Fruit fly (Drosophila melanogaster) whole organism, embryonic: ENCODE data around the gene Boh1.
A peak's percentile ranks its signal among the peaks of the same experiment; 100 is the strongest.

ENCODE experiments used
- ATbp ChIP-seq: fragments of 200-800 bp; sonication (Bioruptor generic); optimal IDR thresholded peaks from 2 replicates; lab custom pipeline; 2017; ENCODE audit warnings: missing biosample characterization, mild to moderate bottlenecking, missing genetic modification characterization, missing genetic modification reagents
- CG10565 ChIP-seq: fragments of 200-800 bp; sonication (Bioruptor generic); optimal IDR thresholded peaks from 3 replicates; lab custom pipeline; 2016; ENCODE audit warnings: missing biosample characterization, mild to moderate bottlenecking, missing genetic modification characterization
- CG12071 ChIP-seq: fragments of 200-800 bp; sonication (Bioruptor generic); optimal IDR thresholded peaks from 3 replicates; lab custom pipeline; 2018; ENCODE audit warnings: missing biosample characterization, mild to moderate bottlenecking, missing genetic modification characterization
- CG12659 ChIP-seq: fragments of 200-800 bp; sonication (Bioruptor generic); optimal IDR thresholded peaks from 3 replicates; lab custom pipeline; 2017; ENCODE audit warnings: mild to moderate bottlenecking, missing biosample characterization, missing genetic modification reagents, missing genetic modification characterization
- CG14965 ChIP-seq: fragments of 200-800 bp; sonication (Bioruptor generic); optimal IDR thresholded peaks from 2 replicates; lab custom pipeline; 2016; ENCODE audit warnings: missing biosample characterization, missing genetic modification characterization, borderline replicate concordance
- CG15479 ChIP-seq: fragments of 200-800 bp; sonication (Bioruptor generic); optimal IDR thresholded peaks from 3 replicates; lab custom pipeline; 2019; ENCODE audit warnings: missing biosample characterization, mild to moderate bottlenecking, missing genetic modification characterization, moderate library complexity
- CG15514 ChIP-seq: fragments of 200-800 bp; sonication (Bioruptor generic); optimal IDR thresholded peaks from 3 replicates; lab custom pipeline; 2017; ENCODE audit warnings: missing biosample characterization, missing genetic modification characterization, mild to moderate bottlenecking, moderate library complexity, missing genetic modification reagents
- CG16779 ChIP-seq: fragments of 200-800 bp; sonication (Bioruptor generic); IDR thresholded peaks from 2 replicates; pipeline ENCODE4 v1.3.6; 2022; ENCODE audit warnings: missing biosample characterization, missing genetic modification characterization
- CG17361 ChIP-seq: fragments of 200-800 bp; sonication (Bioruptor generic); IDR thresholded peaks from 3 replicates; pipeline ENCODE4 v1.3.6; 2022; ENCODE audit warnings: missing biosample characterization, missing genetic modification characterization
- CG17385 ChIP-seq: fragments of 200-800 bp; sonication (Bioruptor generic); optimal IDR thresholded peaks from 3 replicates; lab custom pipeline; 2018; ENCODE audit warnings: missing biosample characterization, mild to moderate bottlenecking, missing genetic modification characterization
- CG1832 ChIP-seq: fragments of 200-800 bp; sonication (Bioruptor generic); optimal IDR thresholded peaks from 2 replicates; lab custom pipeline; 2017; ENCODE audit warnings: missing biosample characterization, mild to moderate bottlenecking, missing genetic modification characterization, inconsistent platforms
- CG2712 ChIP-seq: fragments of 200-800 bp; optimal IDR thresholded peaks from 3 replicates; lab custom pipeline; 2019; ENCODE audit warnings: missing biosample characterization, mild to moderate bottlenecking, missing genetic modification characterization, moderate library complexity
- CG42726 ChIP-seq: fragments of 200-800 bp; sonication (Bioruptor generic); IDR thresholded peaks from 2 replicates; pipeline ENCODE4 v1.3.6; 2022; ENCODE audit warnings: missing biosample characterization, missing genetic modification characterization; ENCODE audit not compliant: partially characterized antibody
- CG43689 ChIP-seq: fragments of 200-800 bp; sonication (Bioruptor generic); IDR thresholded peaks from 2 replicates; pipeline ENCODE4 v1.3.6; 2022; ENCODE audit warnings: missing biosample characterization, missing genetic modification characterization
- CG4730 ChIP-seq: fragments of 200-800 bp; sonication (Bioruptor generic); IDR thresholded peaks from 2 replicates; pipeline ENCODE4 v1.3.6; 2022; ENCODE audit warnings: missing biosample characterization, missing genetic modification characterization
- CG6272 ChIP-seq: fragments of 200-800 bp; sonication (Bioruptor generic); IDR thresholded peaks from 2 replicates; pipeline ENCODE4 v1.3.6; 2022; ENCODE audit warnings: missing biosample characterization, missing genetic modification characterization
- CG7556 ChIP-seq: fragments of 200-800 bp; sonication (Bioruptor generic); optimal IDR thresholded peaks from 2 replicates; lab custom pipeline; 2017; ENCODE audit warnings: missing biosample characterization, mild to moderate bottlenecking, missing genetic modification characterization
- CG8765 ChIP-seq: fragments of 200-800 bp; sonication (Bioruptor generic); IDR thresholded peaks from 2 replicates; pipeline ENCODE4 v1.3.6; 2022; ENCODE audit warnings: missing biosample characterization, missing genetic modification characterization
- CG9437 ChIP-seq: fragments of 200-800 bp; sonication (Bioruptor generic); optimal IDR thresholded peaks from 2 replicates; lab custom pipeline; 2018; ENCODE audit warnings: missing biosample characterization, mild to moderate bottlenecking, missing genetic modification characterization
- CTCF ChIP-seq: fragments of 200-800 bp; sonication (Bioruptor generic); optimal IDR thresholded peaks from 2 replicates; lab custom pipeline; 2017; ENCODE audit warnings: missing biosample characterization, mild to moderate bottlenecking, missing genetic modification characterization, moderate library complexity
- Deaf1 ChIP-seq: fragments of 200-800 bp; optimal IDR thresholded peaks from 3 replicates; lab custom pipeline; 2019; ENCODE audit warnings: missing biosample characterization, mild to moderate bottlenecking, missing genetic modification characterization, moderate library complexity
- Dref ChIP-seq: fragments of 200-800 bp; sonication (Bioruptor generic); IDR thresholded peaks from 2 replicates; pipeline ENCODE4 v1.3.6; 2022; ENCODE audit warnings: missing biosample characterization, missing genetic modification characterization
- Drgx ChIP-seq: fragments of 200-800 bp; sonication (Bioruptor generic); IDR thresholded peaks from 2 replicates; pipeline ENCODE4 v1.3.6; 2022; ENCODE audit warnings: missing biosample characterization, missing genetic modification characterization
- Ets65A ChIP-seq: fragments of 200-800 bp; sonication (Bioruptor generic); peaks from one replicate; lab custom pipeline; 2016; ENCODE audit warnings: missing biosample characterization, missing genetic modification characterization
- Hsf ChIP-seq: fragments of 200-800 bp; sonication (Bioruptor generic); optimal IDR thresholded peaks from 3 replicates; lab custom pipeline; 2016; ENCODE audit warnings: missing biosample characterization, missing genetic modification characterization
- MTF-1 ChIP-seq: fragments of 200-800 bp; sonication (Bioruptor generic); optimal IDR thresholded peaks from 2 replicates; lab custom pipeline; 2018; ENCODE audit warnings: missing biosample characterization, mild to moderate bottlenecking, missing genetic modification characterization, borderline replicate concordance
- Med ChIP-seq: fragments of 200-800 bp; sonication (Bioruptor generic); peaks from one replicate; lab custom pipeline; 2016; ENCODE audit warnings: missing biosample characterization, missing genetic modification characterization, mild to moderate bottlenecking, inconsistent platforms, moderate library complexity
- TFAM ChIP-seq: fragments of 200-800 bp; sonication (Bioruptor generic); optimal IDR thresholded peaks from 2 replicates; lab custom pipeline; 2017; ENCODE audit warnings: missing biosample characterization, missing genetic modification characterization, inconsistent platforms
- Xrp1 ChIP-seq: fragments of 200-800 bp; sonication (Bioruptor generic); IDR thresholded peaks from 2 replicates; pipeline ENCODE4 v1.3.6; 2022; ENCODE audit warnings: missing biosample characterization, missing genetic modification characterization
- bowl ChIP-seq: fragments of 200-800 bp; sonication (Bioruptor generic); IDR thresholded peaks from 2 replicates; pipeline ENCODE4 v1.3.6; 2022; ENCODE audit warnings: missing biosample characterization, missing genetic modification characterization
- caup ChIP-seq: fragments of 200-800 bp; sonication (Bioruptor generic); optimal IDR thresholded peaks from 3 replicates; lab custom pipeline; 2017; ENCODE audit warnings: missing biosample characterization, mild to moderate bottlenecking, missing genetic modification characterization, moderate library complexity; ENCODE audit not compliant: severe bottlenecking
- da ChIP-seq: fragments of 200-800 bp; sonication (Bioruptor generic); optimal IDR thresholded peaks from 2 replicates; lab custom pipeline; 2016; ENCODE audit warnings: missing biosample characterization, missing genetic modification characterization
- dysf ChIP-seq: fragments of 200-800 bp; sonication (Bioruptor generic); IDR thresholded peaks from 3 replicates; pipeline ENCODE4 v1.3.6; 2022; ENCODE audit warnings: missing biosample characterization, missing genetic modification characterization
- esg ChIP-seq: fragments of 200-800 bp; sonication (Bioruptor generic); conservative IDR thresholded peaks from 2 replicates; pipeline ENCODE4 v1.3.6; 2022; ENCODE audit warnings: missing biosample characterization, missing genetic modification characterization
- gfzf ChIP-seq: fragments of 200-800 bp; sonication (Bioruptor generic); optimal IDR thresholded peaks from 2 replicates; lab custom pipeline; 2016; ENCODE audit warnings: missing biosample characterization, mild to moderate bottlenecking, missing genetic modification characterization, moderate library complexity
- grau ChIP-seq: fragments of 200-800 bp; optimal IDR thresholded peaks from 3 replicates; lab custom pipeline; 2019; ENCODE audit warnings: missing biosample characterization, mild to moderate bottlenecking, missing genetic modification characterization, moderate library complexity
- hb ChIP-seq: fragments of 200-800 bp; sonication (Bioruptor generic); IDR thresholded peaks from 3 replicates; pipeline ENCODE4 v1.3.6; 2022; ENCODE audit warnings: missing biosample characterization, missing genetic modification characterization; ENCODE audit not compliant: partially characterized antibody
- hbn ChIP-seq: fragments of 200-800 bp; sonication (Bioruptor generic); IDR thresholded peaks from 2 replicates; pipeline ENCODE4 v1.3.6; 2022; ENCODE audit warnings: missing biosample characterization, missing genetic modification characterization; ENCODE audit not compliant: partially characterized antibody
- hkb ChIP-seq, 2 experiments: fragments of 200-800 bp in 1 of 2; fragments of >200 bp in 1 of 2; sonication (Bioruptor generic) in 1 of 2; IDR thresholded peaks in 1 of 2; optimal IDR thresholded peaks in 1 of 2; 2 replicates each; pipeline versions ENCODE4 v1.3.6 to Lab custom; 2017 to 2022; ENCODE audit warnings: missing biosample characterization in 1 of 2, missing genetic modification characterization in 1 of 2
- knrl ChIP-seq: fragments of 200-800 bp; sonication (Bioruptor generic); IDR thresholded peaks from 3 replicates; pipeline ENCODE4 v1.3.6; 2022; ENCODE audit warnings: missing biosample characterization, missing genetic modification characterization; ENCODE audit not compliant: partially characterized antibody
- lola ChIP-seq, 3 experiments: fragments of >200 bp in 2 of 3; fragments of 200-800 bp in 1 of 3; sonication (Bioruptor generic) in 1 of 3; optimal IDR thresholded peaks; 2 replicates each; lab custom pipeline; 2017 to 2019; ENCODE audit warnings: missing biosample characterization in 3 of 3, missing genetic modification characterization in 3 of 3, mild to moderate bottlenecking in 1 of 3, moderate library complexity in 1 of 3
- phol ChIP-seq: fragments of 200-800 bp; sonication (Bioruptor generic); optimal IDR thresholded peaks from 3 replicates; lab custom pipeline; 2018; ENCODE audit warnings: missing biosample characterization, mild to moderate bottlenecking, missing genetic modification characterization, moderate library complexity
- schlank ChIP-seq: fragments of 200-800 bp; sonication (Bioruptor generic); optimal IDR thresholded peaks from 2 replicates; lab custom pipeline; 2018; ENCODE audit warnings: missing biosample characterization, mild to moderate bottlenecking, missing genetic modification characterization
- sens ChIP-seq: fragments of 200-800 bp; sonication (Bioruptor generic); peaks from one replicate; lab custom pipeline; 2016; ENCODE audit warnings: missing biosample characterization, missing genetic modification characterization
- tin ChIP-seq: fragments of 200-800 bp; sonication (Bioruptor generic); optimal IDR thresholded peaks from 3 replicates; lab custom pipeline; 2016; ENCODE audit warnings: missing biosample characterization, missing genetic modification characterization
- tna ChIP-seq: fragments of 200-800 bp; sonication (Bioruptor generic); IDR thresholded peaks from 2 replicates; pipeline ENCODE4 v1.3.6; 2022; ENCODE audit warnings: missing biosample characterization, missing genetic modification characterization; ENCODE audit not compliant: partially characterized antibody
- unc-4 ChIP-seq: fragments of 200-800 bp; sonication (Bioruptor generic); IDR thresholded peaks from 2 replicates; pipeline ENCODE4 v1.3.6; 2022; ENCODE audit warnings: missing biosample characterization, missing genetic modification characterization; ENCODE audit not compliant: partially characterized antibody
- usp ChIP-seq: fragments of >200 bp; optimal IDR thresholded peaks from 2 replicates; lab custom pipeline; 2017; ENCODE audit warnings: missing biosample characterization, missing genetic modification characterization
- wdn ChIP-seq: fragments of 200-800 bp; sonication (Bioruptor generic); IDR thresholded peaks from 2 replicates; pipeline ENCODE4 v1.3.6; 2022; ENCODE audit warnings: missing biosample characterization, missing genetic modification characterization
- z ChIP-seq: fragments of 200-800 bp; sonication (Bioruptor generic); IDR thresholded peaks from 3 replicates; pipeline ENCODE4 v1.3.6; 2022; ENCODE audit warnings: missing biosample characterization, missing genetic modification characterization

Boh1 gene

DNA sequence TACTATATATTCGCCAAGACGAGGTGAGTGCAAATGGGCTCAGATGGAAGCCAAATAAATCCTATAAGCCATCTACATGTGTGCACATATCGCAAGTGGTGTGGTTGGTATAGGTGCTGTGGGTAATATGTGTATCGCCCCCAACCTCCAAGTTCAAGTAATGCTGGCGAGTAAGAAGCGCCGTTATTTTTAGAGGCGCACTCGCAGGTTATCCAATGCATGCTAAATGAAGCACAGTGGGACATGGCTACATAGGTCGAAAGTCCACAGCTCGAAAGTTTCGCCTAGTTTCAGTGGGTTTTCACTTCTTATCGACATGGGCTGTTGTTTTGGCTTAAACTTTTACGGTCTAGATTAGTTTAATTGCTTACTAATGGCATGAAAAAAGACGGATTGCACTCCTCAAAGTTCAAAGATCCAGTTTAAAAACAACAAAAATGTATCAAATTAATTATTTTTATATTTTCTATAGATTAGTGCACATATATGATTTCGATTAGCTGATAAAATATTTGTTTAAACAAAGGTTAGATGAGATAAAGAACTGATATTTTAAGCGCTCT is 6.8 kb upstream of the Boh1 start (continued):
- TF ChIP-seq schlank (tag; lab: Kevin White, UChicago) (no peak), TFAM (GFP tag; lab: Kevin White, UChicago) (no peak), ATbp (GFP tag; lab: Kevin White, UChicago) (no peak), Hsf (no peak), CG43689 (no peak), CG15479 (GFP tag; lab: Kevin White, UChicago) (no peak), hb (GFP tag; lab: Robert Waterston, UW) (no peak), caup (no peak), CG2712 (no peak), Xrp1 (GFP tag; lab: Robert Waterston, UW) (no peak), sens (GFP tag; lab: Kevin White, UChicago) (peak; percentile 71), CG16779 (GFP tag; lab: Robert Waterston, UW) (no peak), Ets65A (peak; percentile 64), CG1832 (no peak), CG8765 (GFP tag; lab: Robert Waterston, UW) (no peak), lola (GFP tag; optimal IDR thresholded peaks at IDR 0.05; lab: Kevin White, UChicago) (no peak), CG14965 (GFP tag; lab: Kevin White, UChicago) (no peak), CG17385 (GFP tag; lab: Kevin White, UChicago) (no peak), CG17361 (GFP tag; lab: Robert Waterston, UW) (0 out of 3 replicates have a peak, but pooled peaks have one; percentile 34), phol (tag; lab: Kevin White, UChicago) (no peak), CG15514 (no peak), CG12659 (GFP tag; lab: Kevin White, UChicago) (no peak), bowl (GFP tag; lab: Robert Waterston, UW) (no peak), da (no peak), esg (GFP tag; lab: Robert Waterston, UW) (no peak), knrl (GFP tag; lab: Robert Waterston, UW) (no peak), usp (no peak), grau (tag; lab: Kevin White, UChicago) (peak; percentile 41), CG6272 (GFP tag; lab: Robert Waterston, UW) (no peak), CG12071 (GFP tag; lab: Kevin White, UChicago) (no peak), CTCF (GFP tag; lab: Kevin White, UChicago) (no peak), tin (GFP tag; lab: Kevin White, UChicago) (no peak), CG4730 (no peak), Drgx (GFP tag; lab: Robert Waterston, UW) (0 out of 2 replicates have a peak, but pooled peaks have one; percentile 6), MTF-1 (no peak), dysf (GFP tag; lab: Robert Waterston, UW) (0 out of 3 replicates have a peak, but pooled peaks have one; percentile 14), gfzf (GFP tag; lab: Kevin White, UChicago) (no peak), Dref (GFP tag; lab: Robert Waterston, UW) (no peak), CG10565 (no peak), CG9437 (GFP tag; lab: Kevin White, UChicago) (peak; percentile 17), Med (GFP tag; lab: Kevin White, UChicago) (peak; percentile 72), CG7556 (GFP tag; lab: Kevin White, UChicago) (no peak), Deaf1 (tag; lab: Kevin White, UChicago) (no peak), hbn (GFP tag; lab: Robert Waterston, UW) (no peak), wdn (GFP tag; lab: Robert Waterston, UW) (no peak), CG42726 (GFP tag; lab: Robert Waterston, UW) (no peak), z (GFP tag; lab: Robert Waterston, UW) (no peak), tna (no peak), hkb (optimal IDR thresholded peaks at IDR 0.05; lab: Kevin White, UChicago) (no peak), hkb (GFP tag; IDR thresholded peaks at IDR 0.05; lab: Robert Waterston, UW) (no peak), unc-4 (GFP tag; lab: Robert Waterston, UW) (no peak)
